Worm (Caenorhabditis elegans) whole organism, young adult: ENCODE results near the gene ZK1127.3.

Source experiments
- F33H1.4 ChIP-seq: fragments of 200-800 bp; sonication (Bioruptor generic); IDR thresholded peaks from 2 replicates; pipeline ENCODE4 v1.3.6; 2022; ENCODE audit warnings: missing genetic modification reagents, missing genetic modification characterization, missing compliant biosample characterization
- F52B5.7 ChIP-seq: sonication (generic microtip); optimal IDR thresholded peaks from 2 replicates; lab custom pipeline; 2016; ENCODE audit warnings: mild to moderate bottlenecking, missing genetic modification characterization, missing compliant biosample characterization
- K12H6.12 ChIP-seq: fragments of 200-800 bp; sonication (Bioruptor generic); optimal IDR thresholded peaks from 2 replicates; lab custom pipeline; 2018; ENCODE audit warnings: mild to moderate bottlenecking, missing genetic modification characterization, missing compliant biosample characterization
- T07F8.4 ChIP-seq: sonication (generic microtip); optimal IDR thresholded peaks from 2 replicates; lab custom pipeline; 2016; ENCODE audit warnings: mild to moderate bottlenecking, missing genetic modification characterization, moderate library complexity, missing compliant biosample characterization
- T26A5.8 ChIP-seq: sonication (generic microtip); optimal IDR thresholded peaks from 2 replicates; lab custom pipeline; 2016; ENCODE audit warnings: missing genetic modification characterization, missing compliant biosample characterization
- Y56A3A.18 ChIP-seq: fragments of 200-800 bp; sonication (Bioruptor generic); IDR thresholded peaks from 2 replicates; pipeline ENCODE4 v1.3.6; 2022; ENCODE audit warnings: missing genetic modification reagents, missing genetic modification characterization, missing compliant biosample characterization
- Y79H2A.3 ChIP-seq: fragments of 200-800 bp; sonication (Bioruptor generic); conservative IDR thresholded peaks from 2 replicates; pipeline ENCODE4 v1.3.6; 2022; ENCODE audit warnings: missing genetic modification reagents, missing genetic modification characterization, missing compliant biosample characterization
- ZK185.1 ChIP-seq: sonication (generic microtip); optimal IDR thresholded peaks from 2 replicates; lab custom pipeline; 2016; ENCODE audit warnings: mild to moderate bottlenecking, missing genetic modification characterization, missing compliant biosample characterization; ENCODE audit not compliant: poor library complexity, severe bottlenecking
- aptf-3 ChIP-seq: fragments of 200-800 bp; sonication (Bioruptor generic); IDR thresholded peaks from 2 replicates; pipeline ENCODE4 v1.3.6; 2022; ENCODE audit warnings: missing genetic modification characterization, missing compliant biosample characterization
- atf-7 ChIP-seq: sonication (generic microtip); optimal IDR thresholded peaks from 2 replicates; lab custom pipeline; 2017; ENCODE audit warnings: mild to moderate bottlenecking, missing genetic modification characterization, missing compliant biosample characterization
- attf-5 ChIP-seq: fragments of 200-800 bp; sonication (Bioruptor generic); optimal IDR thresholded peaks from 2 replicates; lab custom pipeline; 2018; ENCODE audit warnings: mild to moderate bottlenecking, missing genetic modification characterization, missing compliant biosample characterization
- attf-6 ChIP-seq: fragments of 200-800 bp; sonication (Bioruptor generic); IDR thresholded peaks from 2 replicates; pipeline ENCODE4 v1.3.6; 2022; ENCODE audit warnings: missing genetic modification reagents, missing genetic modification characterization, missing compliant biosample characterization
- bed-1 ChIP-seq: fragments of 200-800 bp; sonication (Bioruptor generic); IDR thresholded peaks from 2 replicates; pipeline ENCODE4 v1.3.6; 2022; ENCODE audit warnings: missing genetic modification reagents, missing genetic modification characterization, missing compliant biosample characterization
- cebp-1 ChIP-seq, 2 experiments: fragments of 200-800 bp in 1 of 2; sonication (Bioruptor generic) in 1 of 2; sonication (generic microtip) in 1 of 2; IDR thresholded peaks in 1 of 2; optimal IDR thresholded peaks in 1 of 2; 2 replicates each; pipeline versions ENCODE4 v1.3.6 to Lab custom; 2017 to 2022; ENCODE audit warnings: missing compliant biosample characterization in 2 of 2, missing genetic modification characterization in 2 of 2, mild to moderate bottlenecking in 1 of 2, missing genetic modification reagents in 1 of 2, moderate library complexity in 1 of 2
- die-1 ChIP-seq: sonication (generic microtip); optimal IDR thresholded peaks from 2 replicates; lab custom pipeline; 2016; ENCODE audit warnings: missing genotype, mild to moderate bottlenecking, missing genetic modification characterization, missing compliant biosample characterization
- dpff-1 ChIP-seq: sonication (generic microtip); optimal IDR thresholded peaks from 2 replicates; lab custom pipeline; 2017; ENCODE audit warnings: mild to moderate bottlenecking, missing genetic modification characterization, missing compliant biosample characterization
- dpl-1 ChIP-seq: fragments of 150-350 bp; optimal IDR thresholded peaks from 2 replicates; lab custom pipeline; 2014; ENCODE audit warnings: missing biosample characterization, missing genetic modification reagents, missing genetic modification characterization
- hlh-26 ChIP-seq: fragments of 200-800 bp; sonication (Bioruptor generic); conservative IDR thresholded peaks from 2 replicates; pipeline ENCODE4 v1.3.6; 2022; ENCODE audit warnings: missing genetic modification reagents, missing genetic modification characterization, missing compliant biosample characterization
- lag-1 ChIP-seq: fragments of 200-800 bp; sonication (Bioruptor generic); IDR thresholded peaks from 2 replicates; pipeline ENCODE4 v1.3.6; 2022; ENCODE audit warnings: missing genetic modification reagents, missing genetic modification characterization, missing compliant biosample characterization
- let-526 ChIP-seq: fragments of 200-800 bp; sonication (Bioruptor generic); IDR thresholded peaks from 2 replicates; pipeline ENCODE4 v1.3.6; 2022; ENCODE audit warnings: missing genetic modification reagents, missing genetic modification characterization, missing compliant biosample characterization
- let-607 ChIP-seq, 2 experiments: fragments of 200-800 bp in 1 of 2; sonication (Bioruptor generic) in 1 of 2; sonication (generic microtip) in 1 of 2; optimal IDR thresholded peaks; 2 replicates each; lab custom pipeline; 2016 to 2018; ENCODE audit warnings: mild to moderate bottlenecking in 2 of 2, missing compliant biosample characterization in 2 of 2, missing genetic modification characterization in 2 of 2, moderate library complexity in 2 of 2, missing genotype in 1 of 2
- lin-26 ChIP-seq: fragments of 200-800 bp; sonication (Bioruptor generic); IDR thresholded peaks from 2 replicates; pipeline ENCODE4 v1.3.6; 2022; ENCODE audit warnings: missing genetic modification reagents, missing genetic modification characterization, missing compliant biosample characterization
- lin-35 ChIP-seq, 3 experiments: fragments of 150-350 bp in 2 of 3; sonication (generic microtip) in 1 of 3; optimal IDR thresholded peaks; 2 replicates each; lab custom pipeline; 2014 to 2018; ENCODE audit warnings: missing biosample characterization in 3 of 3, missing genetic modification characterization in 3 of 3, missing genetic modification reagents in 3 of 3
- lin-40 ChIP-seq: sonication (generic microtip); optimal IDR thresholded peaks from 2 replicates; lab custom pipeline; 2016; ENCODE audit warnings: missing genetic modification characterization, mild to moderate bottlenecking, missing compliant biosample characterization, missing genotype, missing genetic modification reagents
- lin-54 ChIP-seq: fragments of 200-800 bp; sonication (Bioruptor generic); optimal IDR thresholded peaks from 2 replicates; lab custom pipeline; 2018; ENCODE audit warnings: mild to moderate bottlenecking, missing genetic modification characterization, missing compliant biosample characterization
- madf-8 ChIP-seq: fragments of 200-800 bp; sonication (Bioruptor generic); conservative IDR thresholded peaks from 2 replicates; pipeline ENCODE4 v1.3.6; 2022; ENCODE audit warnings: missing genetic modification reagents, missing genetic modification characterization, missing compliant biosample characterization
- mel-28 ChIP-seq: sonication (generic microtip); optimal IDR thresholded peaks from 2 replicates; lab custom pipeline; 2016; ENCODE audit warnings: borderline replicate concordance, mild to moderate bottlenecking, missing genetic modification characterization, missing compliant biosample characterization
- nfya-1 ChIP-seq: sonication (generic microtip); optimal IDR thresholded peaks from 2 replicates; lab custom pipeline; 2017; ENCODE audit warnings: antibody characterized with exemption, missing compliant biosample characterization, missing genetic modification characterization, borderline replicate concordance; ENCODE audit not compliant: insufficient read depth
- nhr-179 ChIP-seq: sonication (generic microtip); optimal IDR thresholded peaks from 2 replicates; lab custom pipeline; 2016; ENCODE audit warnings: mild to moderate bottlenecking, missing genetic modification characterization, missing compliant biosample characterization
- nhr-80 ChIP-seq: sonication (generic microtip); optimal IDR thresholded peaks from 2 replicates; lab custom pipeline; 2016; ENCODE audit warnings: missing genetic modification characterization, missing compliant biosample characterization
- pbrm-1 ChIP-seq: fragments of 200-800 bp; sonication (Bioruptor generic); IDR thresholded peaks from 2 replicates; pipeline ENCODE4 v1.3.6; 2022; ENCODE audit warnings: missing genetic modification reagents, missing genetic modification characterization, missing compliant biosample characterization
- pha-4 ChIP-seq: fragments of 150-350 bp; sonication (generic microtip); optimal IDR thresholded peaks from 2 replicates; lab custom pipeline; 2014; ENCODE audit warnings: missing biosample characterization, missing genetic modification reagents, missing genetic modification characterization
- snpc-1.3 ChIP-seq: sonication (generic microtip); optimal IDR thresholded peaks from 2 replicates; lab custom pipeline; 2017; ENCODE audit warnings: missing genetic modification characterization, mild to moderate bottlenecking, missing compliant biosample characterization, antibody characterized with exemption, moderate library complexity, missing genotype, missing genetic modification reagents; ENCODE audit not compliant: insufficient read depth
- snpc-3.4 ChIP-seq: sonication (generic microtip); optimal IDR thresholded peaks from 2 replicates; lab custom pipeline; 2017; ENCODE audit warnings: missing genetic modification characterization, mild to moderate bottlenecking, missing compliant biosample characterization, antibody characterized with exemption, moderate library complexity, missing genotype, missing genetic modification reagents
- snpc-4 ChIP-seq, 5 experiments: fragments of 150-350 bp in 1 of 5; sonication (generic microtip) in 4 of 5; optimal IDR thresholded peaks; 2 replicates each; lab custom pipeline; 2014 to 2018; ENCODE audit warnings: missing genetic modification characterization in 5 of 5, missing biosample characterization in 3 of 5, antibody characterized with exemption in 2 of 5, mild to moderate bottlenecking in 2 of 5, missing compliant biosample characterization in 2 of 5, missing genotype in 2 of 5, moderate library complexity in 2 of 5, missing genetic modification reagents in 1 of 5
- somi-1 ChIP-seq: fragments of 200-800 bp; sonication (Bioruptor generic); optimal IDR thresholded peaks from 2 replicates; lab custom pipeline; 2018; ENCODE audit warnings: mild to moderate bottlenecking, missing genetic modification characterization, missing compliant biosample characterization
- tbx-9 ChIP-seq: sonication (generic microtip); optimal IDR thresholded peaks from 2 replicates; lab custom pipeline; 2016; ENCODE audit warnings: borderline replicate concordance, missing genetic modification characterization, inconsistent platforms, missing compliant biosample characterization
- tlf-1 ChIP-seq: fragments of 200-800 bp; sonication (Bioruptor generic); optimal IDR thresholded peaks from 2 replicates; lab custom pipeline; 2018; ENCODE audit warnings: mild to moderate bottlenecking, missing genetic modification characterization, missing compliant biosample characterization
- ztf-22 ChIP-seq: fragments of 200-800 bp; sonication (Bioruptor generic); optimal IDR thresholded peaks from 2 replicates; lab custom pipeline; 2018; ENCODE audit warnings: mild to moderate bottlenecking, missing genetic modification characterization, moderate library complexity, missing compliant biosample characterization
- ztf-25 ChIP-seq: fragments of 200-800 bp; sonication (Bioruptor generic); IDR thresholded peaks from 2 replicates; pipeline ENCODE4 v1.3.6; 2022; ENCODE audit warnings: missing genetic modification reagents, missing genetic modification characterization, missing compliant biosample characterization
- ztf-26 ChIP-seq: sonication (generic microtip); optimal IDR thresholded peaks from 2 replicates; lab custom pipeline; 2017; ENCODE audit warnings: missing genetic modification characterization, missing compliant biosample characterization

The ZK1127.3 gene

ce11 chrII:7057860-7058259 lies 2.8 kb downstream of the ZK1127.3 start, which contains the start of gene cth-2:
Gene cth-2, minus strand, starts transcription at chrII:7057960.
- TF ChIP-seq nhr-80 (tag; lab: Kevin White, UChicago), result peak; percentile 8
- TF ChIP-seq F33H1.4 (GFP tag; lab: Robert Waterston, UW), result no peak

- TF ChIP-seq lin-35 (GFP tag; optimal IDR thresholded peaks at IDR 0.05; lab: Kevin White, UChicago) (peak in 1 of 3 experiments; percentile 39), F33H1.4 (GFP tag; lab: Robert Waterston, UW) (no peak), nhr-80 (tag; lab: Kevin White, UChicago) (peak; percentile 70), madf-8 (GFP tag; lab: Robert Waterston, UW) (no peak), lin-40 (peak; percentile 43), Y79H2A.3 (no peak), tbx-9 (tag; lab: Kevin White, UChicago) (no peak), dpff-1 (no peak), bed-1 (GFP tag; lab: Robert Waterston, UW) (no peak), snpc-4 (GFP tag; optimal IDR thresholded peaks at IDR 0.05; lab: Kevin White, UChicago) (no peak), snpc-4 (tag; optimal IDR thresholded peaks at IDR 0.05; lab: Kevin White, UChicago) (no peak), ZK185.1 (tag; lab: Kevin White, UChicago) (no peak), K12H6.12 (tag; lab: Kevin White, UChicago) (no peak), let-526 (0 out of 2 replicates have a peak, but pooled peaks have one; percentile 21), somi-1 (GFP tag; lab: Kevin White, UChicago) (peak; percentile 62), attf-6 (GFP tag; lab: Robert Waterston, UW) (no peak), attf-5 (GFP tag; lab: Kevin White, UChicago) (peak; percentile 62), let-607 (tag; optimal IDR thresholded peaks at IDR 0.05; lab: Kevin White, UChicago) (peak in 1 of 2 experiments; percentile 36), lin-54 (peak; percentile 29), ztf-26 (tag; lab: Kevin White, UChicago) (peak; percentile 36), pbrm-1 (GFP tag; lab: Robert Waterston, UW) (peak; percentile 53; the same call in 1 of the 2 replicates), lin-26 (GFP tag; lab: Robert Waterston, UW) (0 out of 2 replicates have a peak, but pooled peaks have one; percentile 53), T26A5.8 (tag; lab: Kevin White, UChicago) (no peak), nhr-179 (tag; lab: Kevin White, UChicago) (no peak), Y56A3A.18 (GFP tag; lab: Robert Waterston, UW) (0 out of 2 replicates have a peak, but pooled peaks have one; percentile 36), cebp-1 (GFP tag; IDR thresholded peaks at IDR 0.05; lab: Robert Waterston, UW) (no peak), cebp-1 (tag; optimal IDR thresholded peaks at IDR 0.05; lab: Kevin White, UChicago) (peak; percentile 55), F52B5.7 (tag; lab: Kevin White, UChicago) (no peak), T07F8.4 (tag; lab: Kevin White, UChicago) (no peak), die-1 (tag; lab: Kevin White, UChicago) (peak; percentile 3)
These were observed 4.2 kb downstream of the ZK1127.3 start for ce11 chrII:7059274-7059757.

- no peak for TF ChIP-seq hlh-26 (GFP tag; lab: Robert Waterston, UW)
- no peak for TF ChIP-seq ztf-25 (GFP tag; lab: Robert Waterston, UW)
- TF ChIP-seq die-1 (tag; lab: Kevin White, UChicago), result no peak
- peak in 1 of 2 experiments; percentile 85 for TF ChIP-seq let-607 (tag; optimal IDR thresholded peaks at IDR 0.05; lab: Kevin White, UChicago)
- no peak for TF ChIP-seq nfya-1 (tag; lab: Kevin White, UChicago)
- TF ChIP-seq let-526, result no peak
- no peak for TF ChIP-seq pha-4 (tag; lab: Kevin White, UChicago)
- TF ChIP-seq ztf-22 (GFP tag; lab: Kevin White, UChicago), result peak; percentile 79
- TF ChIP-seq F33H1.4 (GFP tag; lab: Robert Waterston, UW), result no peak
- TF ChIP-seq lag-1 (GFP tag; lab: Robert Waterston, UW), result no peak
- no peak for TF ChIP-seq aptf-3
- TF ChIP-seq snpc-1.3 (tag; lab: Kevin White, UChicago), result no peak
- TF ChIP-seq nhr-80 (tag; lab: Kevin White, UChicago), result peak; percentile 98
- no peak for TF ChIP-seq tlf-1 (GFP tag; lab: Kevin White, UChicago)
- no peak for TF ChIP-seq dpl-1 (GFP tag; lab: Kevin White, UChicago)
- no peak for TF ChIP-seq snpc-4 (GFP tag; optimal IDR thresholded peaks at IDR 0.05; lab: Kevin White, UChicago)
- TF ChIP-seq snpc-4 (tag; optimal IDR thresholded peaks at IDR 0.05; lab: Kevin White, UChicago), result peak in 2 of 4 experiments; percentile 10 to 13
- TF ChIP-seq mel-28 (tag; lab: Kevin White, UChicago), result no peak
- TF ChIP-seq tbx-9 (tag; lab: Kevin White, UChicago), result no peak
- peak; percentile 89 for TF ChIP-seq atf-7 (tag; lab: Kevin White, UChicago)
- TF ChIP-seq snpc-3.4 (tag; lab: Kevin White, UChicago), result no peak
These were observed 5.1 kb downstream of the ZK1127.3 start for ce11 chrII:7060202-7060601.
